Worm (Caenorhabditis elegans): Measurements from ENCODE around the gene ins-13.

DNA sequence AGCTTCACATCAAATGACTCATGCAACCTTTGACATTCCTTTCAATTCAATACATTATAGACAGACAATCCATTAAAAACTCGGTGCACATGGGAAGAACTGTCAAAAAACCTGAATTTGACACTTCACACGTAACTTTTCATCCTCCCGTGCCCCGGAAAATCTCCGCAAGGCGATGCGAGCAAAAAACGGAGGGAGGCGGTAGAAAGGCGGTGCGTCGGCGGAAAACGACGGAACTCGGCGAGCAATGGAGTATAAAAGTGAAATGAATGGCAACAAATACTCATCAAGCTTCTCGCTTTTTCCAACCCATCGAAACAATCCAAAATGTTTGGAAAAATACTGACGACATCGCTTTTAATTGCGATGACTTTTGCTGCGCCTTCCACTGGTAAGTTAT lies 33.4 kb upstream of the ins-13 start, which contains the start of gene T25E4.1:
- no peak for TF ChIP-seq flt-1 (GFP tag; IDR thresholded peaks at IDR 0.05)
- no peak for TF ChIP-seq klf-2 (GFP tag; conservative IDR thresholded peaks at IDR 0.05)
- TF ChIP-seq ztf-23 (GFP tag; IDR thresholded peaks at IDR 0.05), result no peak
- TF ChIP-seq ztf-29 (GFP tag; IDR thresholded peaks at IDR 0.05), result no peak
- TF ChIP-seq cog-1 (tag; optimal IDR thresholded peaks at IDR 0.05), result no peak
- TF ChIP-seq T22C8.4 (GFP tag; IDR thresholded peaks at IDR 0.05), result no peak
- no peak for TF ChIP-seq ref-1 (GFP tag; conservative IDR thresholded peaks at IDR 0.05)
- TF ChIP-seq med-1 (GFP tag; optimal IDR thresholded peaks at IDR 0.05; ENCODE audit: insufficient read depth), result no peak

Measured in whole organism, midembryonic.